Fruit fly (Drosophila melanogaster) whole organism, embryonic: Measurements from ENCODE around the gene cass.

Experiments used
- B-H1 ChIP-seq: fragments of 200-800 bp; sonication (Bioruptor generic); IDR thresholded peaks from 3 replicates; pipeline ENCODE4 v1.3.6; 2022; ENCODE audit warnings: missing biosample characterization, missing genetic modification characterization
- CG10366 ChIP-seq: fragments of 200-800 bp; sonication (Bioruptor generic); IDR thresholded peaks from 2 replicates; pipeline ENCODE4 v1.3.6; 2022; ENCODE audit warnings: missing biosample characterization, missing genetic modification characterization
- CG10431 ChIP-seq: fragments of 200-800 bp; sonication (Bioruptor generic); optimal IDR thresholded peaks from 3 replicates; lab custom pipeline; 2018; ENCODE audit warnings: missing biosample characterization, mild to moderate bottlenecking, missing genetic modification characterization
- CG11085 ChIP-seq: fragments of 200-800 bp; sonication (Bioruptor generic); IDR thresholded peaks from 2 replicates; pipeline ENCODE4 v1.3.6; 2022; ENCODE audit warnings: missing biosample characterization, missing genetic modification characterization
- CG12236 ChIP-seq: fragments of 200-800 bp; sonication (Bioruptor generic); optimal IDR thresholded peaks from 2 replicates; lab custom pipeline; 2016; ENCODE audit warnings: missing biosample characterization, missing genetic modification characterization
- CG12744 ChIP-seq: fragments of 200-800 bp; sonication (Bioruptor generic); optimal IDR thresholded peaks from 2 replicates; lab custom pipeline; 2016; ENCODE audit warnings: missing biosample characterization, missing genetic modification characterization
- CG13296 ChIP-seq: fragments of 200-800 bp; sonication (Bioruptor generic); optimal IDR thresholded peaks from 3 replicates; lab custom pipeline; 2018; ENCODE audit warnings: missing biosample characterization, mild to moderate bottlenecking, missing genetic modification characterization
- CG13894 ChIP-seq: fragments of 200-800 bp; sonication (Bioruptor generic); optimal IDR thresholded peaks from 3 replicates; lab custom pipeline; 2018; ENCODE audit warnings: missing biosample characterization, mild to moderate bottlenecking, missing genetic modification characterization, moderate library complexity
- CG14710 ChIP-seq: fragments of 200-800 bp; sonication (Bioruptor generic); optimal IDR thresholded peaks from 3 replicates; lab custom pipeline; 2019; ENCODE audit warnings: missing biosample characterization, mild to moderate bottlenecking, missing genetic modification characterization, moderate library complexity
- CG16813 ChIP-seq: fragments of 200-800 bp; sonication (Bioruptor generic); IDR thresholded peaks from 3 replicates; pipeline ENCODE4 v1.3.6; 2022; ENCODE audit warnings: missing biosample characterization, missing genetic modification characterization; ENCODE audit not compliant: partially characterized antibody
- CG17186 ChIP-seq: fragments of 200-800 bp; sonication (Bioruptor generic); optimal IDR thresholded peaks from 3 replicates; lab custom pipeline; 2017; ENCODE audit warnings: missing biosample characterization, missing genetic modification reagents, missing genetic modification characterization
- CG17328 ChIP-seq: fragments of 200-800 bp; sonication (Bioruptor generic); IDR thresholded peaks from 2 replicates; pipeline ENCODE4 v1.3.6; 2022; ENCODE audit warnings: missing biosample characterization, missing genetic modification characterization
- CG17385 ChIP-seq: fragments of 200-800 bp; sonication (Bioruptor generic); optimal IDR thresholded peaks from 3 replicates; lab custom pipeline; 2018; ENCODE audit warnings: missing biosample characterization, mild to moderate bottlenecking, missing genetic modification characterization
- CG17802 ChIP-seq: fragments of 200-800 bp; sonication (Bioruptor generic); optimal IDR thresholded peaks from 2 replicates; lab custom pipeline; 2018; ENCODE audit warnings: missing biosample characterization, mild to moderate bottlenecking, missing genetic modification characterization, moderate library complexity
- CG17829 ChIP-seq: fragments of 200-800 bp; optimal IDR thresholded peaks from 2 replicates; lab custom pipeline; 2019; ENCODE audit warnings: missing biosample characterization, mild to moderate bottlenecking, missing genetic modification characterization, moderate library complexity
- CG18262 ChIP-seq: fragments of 200-800 bp; optimal IDR thresholded peaks from 3 replicates; lab custom pipeline; 2019; ENCODE audit warnings: missing biosample characterization, mild to moderate bottlenecking, missing genetic modification characterization, moderate library complexity
- CG33557 ChIP-seq: fragments of 200-800 bp; sonication (Bioruptor generic); optimal IDR thresholded peaks from 2 replicates; lab custom pipeline; 2019; ENCODE audit warnings: missing biosample characterization, mild to moderate bottlenecking, missing genetic modification characterization, moderate library complexity
- CG4707 ChIP-seq: fragments of 200-800 bp; sonication (Bioruptor generic); optimal IDR thresholded peaks from 2 replicates; lab custom pipeline; 2018; ENCODE audit warnings: missing biosample characterization, mild to moderate bottlenecking, missing genetic modification characterization, moderate library complexity
- CG6254 ChIP-seq: fragments of 200-800 bp; sonication (Bioruptor generic); optimal IDR thresholded peaks from 3 replicates; lab custom pipeline; 2017; ENCODE audit warnings: mild to moderate bottlenecking, missing biosample characterization, missing genetic modification reagents, missing genetic modification characterization
- CG6272 ChIP-seq: fragments of 200-800 bp; sonication (Bioruptor generic); IDR thresholded peaks from 2 replicates; pipeline ENCODE4 v1.3.6; 2022; ENCODE audit warnings: missing biosample characterization, missing genetic modification characterization
- CG6689 ChIP-seq: fragments of 200-800 bp; sonication (Bioruptor generic); IDR thresholded peaks from 2 replicates; pipeline ENCODE4 v1.3.6; 2022; ENCODE audit warnings: missing biosample characterization, missing genetic modification characterization
- CG7963 ChIP-seq: fragments of 200-800 bp; sonication (Bioruptor generic); IDR thresholded peaks from 3 replicates; pipeline ENCODE4 v1.3.6; 2022; ENCODE audit warnings: missing biosample characterization, missing genetic modification characterization; ENCODE audit not compliant: partially characterized antibody
- CG7987 ChIP-seq: fragments of 200-800 bp; sonication (Bioruptor generic); optimal IDR thresholded peaks from 2 replicates; lab custom pipeline; 2018; ENCODE audit warnings: missing biosample characterization, mild to moderate bottlenecking, missing genetic modification characterization, moderate library complexity
- CG9932 ChIP-seq: fragments of 200-800 bp; sonication (Bioruptor generic); IDR thresholded peaks from 2 replicates; pipeline ENCODE4 v1.3.6; 2022; ENCODE audit warnings: missing biosample characterization, missing genetic modification characterization
- E2f1 ChIP-seq: fragments of 200-800 bp; sonication (Bioruptor generic); IDR thresholded peaks from 2 replicates; pipeline ENCODE4 v1.3.6; 2022; ENCODE audit warnings: missing biosample characterization, missing genetic modification characterization
- Fer3 ChIP-seq: fragments of 200-800 bp; sonication (Bioruptor generic); optimal IDR thresholded peaks from 2 replicates; lab custom pipeline; 2018; ENCODE audit warnings: missing biosample characterization, mild to moderate bottlenecking, missing genetic modification characterization, moderate library complexity
- HmgZ ChIP-seq: fragments of 200-800 bp; sonication (Bioruptor generic); optimal IDR thresholded peaks from 2 replicates; lab custom pipeline; 2018; ENCODE audit warnings: missing biosample characterization, mild to moderate bottlenecking, missing genetic modification characterization
- Mrtf ChIP-seq: fragments of 200-800 bp; sonication (Bioruptor generic); IDR thresholded peaks from 3 replicates; pipeline ENCODE4 v1.3.6; 2022; ENCODE audit warnings: missing biosample characterization, missing genetic modification characterization
- Rfx ChIP-seq: fragments of 200-800 bp; sonication (Bioruptor generic); IDR thresholded peaks from 2 replicates; pipeline ENCODE4 v1.3.6; 2022; ENCODE audit warnings: missing biosample characterization, missing genetic modification characterization
- Taf1 ChIP-seq: fragments of 200-800 bp; sonication (Bioruptor generic); IDR thresholded peaks from 2 replicates; pipeline ENCODE4 v1.3.6; 2022; ENCODE audit warnings: missing biosample characterization, missing genetic modification characterization
- Vsx1 ChIP-seq: fragments of 200-800 bp; sonication (Bioruptor generic); optimal IDR thresholded peaks from 2 replicates; lab custom pipeline; 2017; ENCODE audit warnings: missing biosample characterization, mild to moderate bottlenecking, missing genetic modification characterization, missing genetic modification reagents
- ab ChIP-seq: fragments of 200-800 bp; sonication (Bioruptor generic); optimal IDR thresholded peaks from 2 replicates; lab custom pipeline; 2016; ENCODE audit warnings: missing biosample characterization, missing genetic modification characterization
- amos ChIP-seq: fragments of 200-800 bp; sonication (Bioruptor generic); IDR thresholded peaks from 2 replicates; pipeline ENCODE4 v1.3.6; 2022; ENCODE audit warnings: missing biosample characterization, missing genetic modification characterization; ENCODE audit not compliant: partially characterized antibody
- aop ChIP-seq: fragments of 200-800 bp; sonication (Bioruptor generic); IDR thresholded peaks from 2 replicates; pipeline ENCODE4 v1.3.6; 2022; ENCODE audit warnings: missing biosample characterization, missing genetic modification characterization
- bsh ChIP-seq, 2 experiments: fragments of 200-800 bp; sonication (Bioruptor generic); optimal IDR thresholded peaks; 2 replicates each; lab custom pipeline; 2017 to 2018; ENCODE audit warnings: mild to moderate bottlenecking in 2 of 2, missing biosample characterization in 2 of 2, missing genetic modification characterization in 2 of 2, moderate library complexity in 1 of 2
- dm ChIP-seq: fragments of 200-800 bp; sonication (Bioruptor generic); optimal IDR thresholded peaks from 3 replicates; lab custom pipeline; 2016; ENCODE audit warnings: missing biosample characterization, missing genetic modification characterization
- dmrt99B ChIP-seq: fragments of 200-800 bp; sonication (Bioruptor generic); optimal IDR thresholded peaks from 2 replicates; lab custom pipeline; 2018; ENCODE audit warnings: missing biosample characterization, mild to moderate bottlenecking, missing genetic modification characterization, moderate library complexity
- ewg ChIP-seq: fragments of 200-800 bp; sonication (Bioruptor generic); optimal IDR thresholded peaks from 3 replicates; lab custom pipeline; 2017; ENCODE audit warnings: mild to moderate bottlenecking, missing biosample characterization, missing genetic modification reagents, missing genetic modification characterization
- lab ChIP-seq: fragments of 200-800 bp; sonication (Bioruptor generic); optimal IDR thresholded peaks from 3 replicates; lab custom pipeline; 2017; ENCODE audit warnings: missing biosample characterization, missing genetic modification characterization, mild to moderate bottlenecking, moderate library complexity, missing genetic modification reagents
- lov ChIP-seq, 2 experiments: fragments of 200-800 bp in 1 of 2; fragments of >200 bp in 1 of 2; sonication (Bioruptor generic) in 1 of 2; IDR thresholded peaks in 1 of 2; optimal IDR thresholded peaks in 1 of 2; 2 replicates in 1 of 2; 3 replicates in 1 of 2; pipeline versions ENCODE4 v1.3.6 to Lab custom; 2017 to 2022; ENCODE audit warnings: missing biosample characterization in 1 of 2, missing genetic modification characterization in 1 of 2
- nerfin-2 ChIP-seq: fragments of 200-800 bp; sonication (Bioruptor generic); IDR thresholded peaks from 2 replicates; pipeline ENCODE4 v1.3.6; 2022; ENCODE audit warnings: missing biosample characterization, missing genetic modification characterization; ENCODE audit not compliant: partially characterized antibody
- nom ChIP-seq: fragments of 200-800 bp; sonication (Bioruptor generic); optimal IDR thresholded peaks from 2 replicates; lab custom pipeline; 2017; ENCODE audit warnings: missing biosample characterization, missing genetic modification characterization, mild to moderate bottlenecking, moderate library complexity, missing genetic modification reagents
- onecut ChIP-seq: fragments of 200-800 bp; sonication (Bioruptor generic); IDR thresholded peaks from 2 replicates; pipeline ENCODE4 v1.3.6; 2022; ENCODE audit warnings: missing biosample characterization, missing genetic modification characterization
- ranshi ChIP-seq: fragments of 200-800 bp; sonication (Bioruptor generic); IDR thresholded peaks from 2 replicates; pipeline ENCODE4 v1.3.6; 2022; ENCODE audit warnings: missing biosample characterization, missing genetic modification characterization
- sd ChIP-seq: fragments of 200-800 bp; sonication (Bioruptor generic); optimal IDR thresholded peaks from 3 replicates; lab custom pipeline; 2018; ENCODE audit warnings: missing biosample characterization, mild to moderate bottlenecking, missing genetic modification characterization, moderate library complexity
- wek ChIP-seq: fragments of 200-800 bp; sonication (Bioruptor generic); optimal IDR thresholded peaks from 3 replicates; lab custom pipeline; 2018; ENCODE audit warnings: missing biosample characterization, mild to moderate bottlenecking, missing genetic modification characterization, moderate library complexity

Gene cass

DNA sequence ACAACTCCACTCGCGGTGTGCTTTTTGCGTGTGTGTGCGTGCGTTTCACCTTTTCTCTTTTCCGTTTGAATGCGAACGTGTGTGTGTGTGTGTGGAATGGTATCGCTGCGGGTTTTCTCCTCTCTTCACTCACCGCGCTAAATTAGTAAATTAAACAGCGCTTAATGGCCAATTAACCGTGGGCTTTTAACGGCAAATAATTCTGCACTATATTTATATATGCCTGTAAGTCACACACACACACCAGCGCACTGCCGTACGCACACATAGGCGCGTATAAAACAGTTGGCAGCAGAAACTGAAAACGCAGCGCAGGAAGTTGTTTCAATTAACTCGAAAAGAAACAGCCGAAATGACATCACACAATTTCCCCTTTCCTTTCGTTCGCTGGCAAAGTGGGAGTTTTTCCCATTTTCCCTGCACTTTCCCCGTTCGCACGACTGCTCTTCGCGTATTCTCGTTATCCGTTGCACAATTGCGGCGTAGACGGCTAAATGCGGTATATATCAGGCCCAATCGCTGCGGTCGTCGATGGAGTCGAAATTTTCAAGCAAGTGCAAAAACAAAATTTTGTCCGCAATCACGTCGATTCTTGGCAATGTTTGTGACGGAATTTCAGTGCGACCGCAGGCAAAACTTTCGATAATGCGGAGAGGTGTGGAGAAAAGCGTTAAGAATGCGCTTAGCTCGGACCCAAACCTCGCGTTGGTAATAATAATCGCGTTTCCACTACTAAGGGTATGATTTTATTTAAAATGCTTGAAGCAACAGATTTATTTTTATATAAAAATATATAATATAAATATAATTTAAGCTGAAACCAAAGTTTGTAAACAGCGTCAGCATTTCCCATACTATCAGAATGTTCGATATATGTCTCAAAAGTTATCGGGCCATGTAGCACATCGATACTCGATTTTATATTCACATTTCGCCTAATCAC lies 4.8 kb downstream of the cass start, which contains the start of gene BicD (continued):
- TF ChIP-seq CG13894 (peak; percentile 51), CG6272 (GFP tag; lab: Robert Waterston, UW) (no peak), sd (tag; lab: Kevin White, UChicago) (peak; percentile 98), Mrtf (GFP tag; lab: Robert Waterston, UW) (no peak), CG16813 (GFP tag; lab: Robert Waterston, UW) (peak; percentile 66), lov (optimal IDR thresholded peaks at IDR 0.05; lab: Kevin White, UChicago) (no peak), lov (GFP tag; IDR thresholded peaks at IDR 0.05; lab: Robert Waterston, UW) (no peak), Vsx1 (GFP tag; lab: Kevin White, UChicago) (peak; percentile 75), B-H1 (GFP tag; lab: Robert Waterston, UW) (no peak), CG17186 (peak; percentile 77), aop (GFP tag; lab: Robert Waterston, UW) (no peak), wek (peak; percentile 37), ewg (GFP tag; lab: Kevin White, UChicago) (no peak), HmgZ (tag; lab: Kevin White, UChicago) (peak; percentile 73), onecut (GFP tag; lab: Robert Waterston, UW) (0 out of 2 replicates have a peak, but pooled peaks have one; percentile 4), lab (peak; percentile 31), dmrt99B (no peak), dm (GFP tag; lab: Kevin White, UChicago) (no peak), CG10366 (GFP tag; lab: Robert Waterston, UW) (0 out of 2 replicates have a peak, but pooled peaks have one; percentile 8), CG12236 (no peak), CG7963 (GFP tag; lab: Robert Waterston, UW) (0 out of 3 replicates have a peak, but pooled peaks have one; percentile 9), Fer3 (tag; lab: Kevin White, UChicago) (peak; percentile 5), CG17385 (GFP tag; lab: Kevin White, UChicago) (peak; percentile 29), CG14710 (tag; lab: Kevin White, UChicago) (peak; percentile 76), ab (GFP tag; lab: Kevin White, UChicago) (no peak), CG6689 (GFP tag; lab: Robert Waterston, UW) (no peak), CG7987 (GFP tag; lab: Kevin White, UChicago) (no peak), bsh (GFP tag; optimal IDR thresholded peaks at IDR 0.05; lab: Kevin White, UChicago) (peak in 1 of 2 experiments; percentile 0), CG13296 (GFP tag; lab: Kevin White, UChicago) (peak; percentile 24), CG12744 (GFP tag; lab: Kevin White, UChicago) (no peak), Rfx (GFP tag; lab: Robert Waterston, UW) (no peak), CG10431 (GFP tag; lab: Kevin White, UChicago) (peak; percentile 61), CG17802 (tag; lab: Kevin White, UChicago) (peak; percentile 46), CG11085 (GFP tag; lab: Robert Waterston, UW) (no peak), nerfin-2 (peak; percentile 45), nom (GFP tag; lab: Kevin White, UChicago) (peak; percentile 35), CG18262 (tag; lab: Kevin White, UChicago) (peak; percentile 11), CG4707 (GFP tag; lab: Kevin White, UChicago) (no peak), Taf1 (GFP tag; lab: Robert Waterston, UW) (no peak), CG17829 (peak; percentile 68), CG6254 (GFP tag; lab: Kevin White, UChicago) (peak; percentile 7), CG17328 (0 out of 2 replicates have a peak, but pooled peaks have one; percentile 26), amos (GFP tag; lab: Robert Waterston, UW) (peak; percentile 62), CG33557 (GFP tag; lab: Kevin White, UChicago) (no peak), ranshi (no peak), CG9932 (GFP tag; lab: Robert Waterston, UW) (peak; percentile 23; the same call in 1 of the 2 replicates), E2f1 (GFP tag; lab: Robert Waterston, UW) (no peak)
